Worm (Caenorhabditis elegans): Measurements from ENCODE around the gene irld-48.
"Not testable (repeated sequence)": the region's sequence is repeated elsewhere in the genome, so short reads cannot be mapped to it uniquely, and the experiment has no call there.

irld-48 gene

ce11 chrII:2987854-2988350 lies 32.0 kb downstream of the irld-48 start, which contains the start of gene lido-7 (continued):
- TF ChIP-seq B0019.2 (GFP tag; conservative IDR thresholded peaks at IDR 0.05) (no peak), mcd-1 (GFP tag; IDR thresholded peaks at IDR 0.05) (peak; percentile 61), zfh-2 (GFP tag; conservative IDR thresholded peaks at IDR 0.05) (peak; percentile 89), egrh-3 (GFP tag; IDR thresholded peaks at IDR 0.05) (peak; percentile 83; the same call in 1 of the 2 replicates), nhr-90 (tag; optimal IDR thresholded peaks at IDR 0.05) (no peak), F23B12.7 (tag; optimal IDR thresholded peaks at IDR 0.05; ENCODE audit: insufficient read depth) (peak; percentile 44), madf-8 (GFP tag; conservative IDR thresholded peaks at IDR 0.05) (0 out of 2 replicates have a peak, but pooled peaks have one; percentile 20), ceh-100 (GFP tag; IDR thresholded peaks at IDR 0.05) (peak; percentile 74), dox-1 (GFP tag; IDR thresholded peaks at IDR 0.05) (peak; percentile 36; the same call in 1 of the 2 replicates), madf-6 (GFP tag; IDR thresholded peaks at IDR 0.05) (peak; percentile 50; the same call in 1 of the 2 replicates), attf-5 (GFP tag; optimal IDR thresholded peaks at IDR 0.05) (peak; percentile 74), rcor-1 (GFP tag; IDR thresholded peaks at IDR 0.05) (0 out of 2 replicates have a peak, but pooled peaks have one; percentile 17), C06A6.2 (GFP tag; conservative IDR thresholded peaks at IDR 0.05) (no peak), hmg-1.2 (GFP tag; IDR thresholded peaks at IDR 0.05) (peak; percentile 94), let-607 (tag; optimal IDR thresholded peaks at IDR 0.05) (no peak), efl-1 (GFP tag; optimal IDR thresholded peaks at IDR 0.05) (peak; percentile 16), madf-3 (GFP tag; IDR thresholded peaks at IDR 0.05) (peak; percentile 85), F22D6.2 (tag; optimal IDR thresholded peaks at IDR 0.05) (no peak)

ce11 chrII:2989076-2989475 lies 33.2 kb downstream of the irld-48 start:
- TF ChIP-seq egrh-3 (GFP tag; IDR thresholded peaks at IDR 0.05), result peak; percentile 58; the same call in 1 of the 2 replicates
- TF ChIP-seq mcd-1 (GFP tag; IDR thresholded peaks at IDR 0.05), result peak; percentile 16; the same call in 1 of the 2 replicates
- 0 out of 2 replicates have a peak, but pooled peaks have one; percentile 15 for TF ChIP-seq zfh-2 (GFP tag; conservative IDR thresholded peaks at IDR 0.05)
- 0 out of 2 replicates have a peak, but pooled peaks have one; percentile 14 for TF ChIP-seq ceh-100 (GFP tag; IDR thresholded peaks at IDR 0.05)
- not testable (repeated sequence) for TF ChIP-seq rpc-1 (optimal IDR thresholded peaks at IDR 0.05)
- TF ChIP-seq rpc-1 (tag; optimal IDR thresholded peaks at IDR 0.05), result peak; percentile 40

ce11 chrII:2990089-2990488 lies 34.2 kb downstream of the irld-48 start:
- TF ChIP-seq Y53G8AR.9 (GFP tag; conservative IDR thresholded peaks at IDR 0.05) (0 out of 2 replicates have a peak, but pooled peaks have one; percentile 28), him-1 (tag; optimal IDR thresholded peaks at IDR 0.05) (no peak)

- peak; percentile 13 for TF ChIP-seq ceh-27 (GFP tag; optimal IDR thresholded peaks at IDR 0.05)
- TF ChIP-seq Y67H2A.10 (GFP tag; conservative IDR thresholded peaks at IDR 0.05), result no peak
- TF ChIP-seq T07F8.4 (tag; optimal IDR thresholded peaks at IDR 0.05), result no peak
- peak; percentile 91 for TF ChIP-seq ceh-100 (GFP tag; IDR thresholded peaks at IDR 0.05)
- peak; percentile 22 for TF ChIP-seq him-1 (tag; optimal IDR thresholded peaks at IDR 0.05)
- TF ChIP-seq ztf-6 (GFP tag; IDR thresholded peaks at IDR 0.05), result no peak
Observed at ce11 chrII:2991555-2992083, 35.8 kb downstream of the irld-48 start, which contains the start of gene K08A2.2. K08A2.2 (plus strand) TSS chrII:2991605.

- TF ChIP-seq madf-3 (GFP tag; IDR thresholded peaks at IDR 0.05) (0 out of 2 replicates have a peak, but pooled peaks have one; percentile 48), rpc-1 (optimal IDR thresholded peaks at IDR 0.05) (no peak), rpc-1 (tag; optimal IDR thresholded peaks at IDR 0.05) (no peak), ceh-100 (GFP tag; IDR thresholded peaks at IDR 0.05) (peak; percentile 39)
Observed at ce11 chrII:2992300-2992699, 36.4 kb downstream of the irld-48 start.
